Worm (Caenorhabditis elegans) whole organism, midembryonic: ENCODE results near the gene fbxa-67.

Source experiments
- T22C8.4 ChIP-seq: fragments of 200-800 bp; sonication (Bioruptor generic); IDR thresholded peaks from 2 replicates; pipeline ENCODE4 v1.3.6; 2022; ENCODE audit warnings: missing genetic modification characterization, missing compliant biosample characterization
- cog-1 ChIP-seq: sonication (generic microtip); optimal IDR thresholded peaks from 2 replicates; lab custom pipeline; 2016; ENCODE audit warnings: missing genetic modification characterization, missing compliant biosample characterization
- flt-1 ChIP-seq: fragments of 200-800 bp; sonication (Bioruptor generic); IDR thresholded peaks from 2 replicates; pipeline ENCODE4 v1.3.6; 2022; ENCODE audit warnings: missing genetic modification characterization, missing compliant biosample characterization
- klf-2 ChIP-seq: fragments of 200-800 bp; sonication (Bioruptor generic); conservative IDR thresholded peaks from 2 replicates; pipeline ENCODE4 v1.3.6; 2022; ENCODE audit warnings: missing genetic modification reagents, missing genetic modification characterization, missing compliant biosample characterization
- med-1 ChIP-seq: sonication (generic microtip); optimal IDR thresholded peaks from 2 replicates; lab custom pipeline; 2017; ENCODE audit warnings: missing genetic modification characterization, mild to moderate bottlenecking, missing compliant biosample characterization, antibody characterized with exemption, missing genetic modification reagents; ENCODE audit not compliant: insufficient read depth
- ref-1 ChIP-seq: fragments of 200-800 bp; sonication (Bioruptor generic); conservative IDR thresholded peaks from 2 replicates; pipeline ENCODE4 v1.3.6; 2022; ENCODE audit warnings: missing genetic modification reagents, missing genetic modification characterization, missing compliant biosample characterization
- tab-1 ChIP-seq: fragments of 200-800 bp; sonication (Bioruptor generic); IDR thresholded peaks from 2 replicates; pipeline ENCODE4 v1.3.6; 2022; ENCODE audit warnings: missing genetic modification characterization, missing compliant biosample characterization
- ztf-23 ChIP-seq: fragments of 200-800 bp; sonication (Bioruptor generic); IDR thresholded peaks from 2 replicates; pipeline ENCODE4 v1.3.6; 2022; ENCODE audit warnings: missing genetic modification reagents, missing genetic modification characterization, missing compliant biosample characterization
- ztf-29 ChIP-seq: fragments of 200-800 bp; sonication (Bioruptor generic); IDR thresholded peaks from 2 replicates; pipeline ENCODE4 v1.3.6; 2022; ENCODE audit warnings: missing genetic modification reagents, missing genetic modification characterization, missing compliant biosample characterization

fbxa-67 gene

ce11 chrIII:964637-965036 lies 14.2 kb upstream of the fbxa-67 start:
- no peak for TF ChIP-seq ref-1 (GFP tag; lab: Robert Waterston, UW)
- no peak for TF ChIP-seq flt-1 (GFP tag; lab: Robert Waterston, UW)
- no peak for TF ChIP-seq med-1 (GFP tag; lab: Kevin White, UChicago)
- no peak for TF ChIP-seq klf-2 (GFP tag; lab: Robert Waterston, UW)
- no peak for TF ChIP-seq ztf-23
- no peak for TF ChIP-seq cog-1
- TF ChIP-seq T22C8.4 (GFP tag; lab: Robert Waterston, UW), result no peak
- TF ChIP-seq ztf-29 (GFP tag; lab: Robert Waterston, UW), result no peak
- no peak for TF ChIP-seq tab-1 (GFP tag; lab: Robert Waterston, UW)

- TF ChIP-seq ztf-29 (GFP tag; lab: Robert Waterston, UW) (no peak), ztf-23 (no peak), ref-1 (GFP tag; lab: Robert Waterston, UW) (no peak), klf-2 (GFP tag; lab: Robert Waterston, UW) (no peak), tab-1 (GFP tag; lab: Robert Waterston, UW) (no peak), T22C8.4 (GFP tag; lab: Robert Waterston, UW) (no peak)
Measured at ce11 chrIII:961948-962347, 11.5 kb upstream of the fbxa-67 start, which contains the start of gene fbxa-51. fbxa-51 (plus strand) TSS chrIII:962269.

- no peak for TF ChIP-seq med-1 (GFP tag; lab: Kevin White, UChicago)
- TF ChIP-seq klf-2 (GFP tag; lab: Robert Waterston, UW), result no peak
Measured at ce11 chrIII:955981-956380, 5.5 kb upstream of the fbxa-67 start, which contains the start of gene fbxa-54. fbxa-54 (plus strand) TSS chrIII:956334.

ce11 chrIII:954553-954952 lies 4.1 kb upstream of the fbxa-67 start, which contains the start of the genes T12B5.15 and T12B5.14:
T12B5.15 (minus strand) TSS chrIII:954653.
T12B5.14 (plus strand) TSS chrIII:954873.
- no peak for TF ChIP-seq tab-1 (GFP tag; lab: Robert Waterston, UW)
- TF ChIP-seq med-1 (GFP tag; lab: Kevin White, UChicago), result no peak
- TF ChIP-seq ztf-29 (GFP tag; lab: Robert Waterston, UW), result no peak
- no peak for TF ChIP-seq cog-1
- TF ChIP-seq klf-2 (GFP tag; lab: Robert Waterston, UW), result no peak
- TF ChIP-seq flt-1 (GFP tag; lab: Robert Waterston, UW), result no peak

ce11 chrIII:952184-952583 lies 1.7 kb upstream of the fbxa-67 start, which contains the start of gene fbxa-10:
fbxa-10 (plus strand) TSS chrIII:952390.
- no peak for TF ChIP-seq tab-1 (GFP tag; lab: Robert Waterston, UW)
- TF ChIP-seq med-1 (GFP tag; lab: Kevin White, UChicago), result no peak
- no peak for TF ChIP-seq ztf-23

ce11 chrIII:946250-946725 lies 4.2 kb downstream of the fbxa-67 start, which contains the start of gene fbxa-60:
fbxa-60 (minus strand) TSS chrIII:946300.
- TF ChIP-seq med-1 (GFP tag; lab: Kevin White, UChicago) (no peak), cog-1 (no peak), klf-2 (GFP tag; lab: Robert Waterston, UW) (no peak), T22C8.4 (GFP tag; lab: Robert Waterston, UW) (no peak), flt-1 (GFP tag; lab: Robert Waterston, UW) (no peak), ztf-29 (GFP tag; lab: Robert Waterston, UW) (no peak), tab-1 (GFP tag; lab: Robert Waterston, UW) (no peak), ref-1 (GFP tag; lab: Robert Waterston, UW) (no peak), ztf-23 (no peak)

ce11 chrIII:943426-943927 lies 7.0 kb downstream of the fbxa-67 start, which contains the start of gene fbxa-59:
fbxa-59 (minus strand) TSS chrIII:943476.
- TF ChIP-seq ref-1 (GFP tag; lab: Robert Waterston, UW) (no peak), tab-1 (GFP tag; lab: Robert Waterston, UW) (no peak), cog-1 (no peak), klf-2 (GFP tag; lab: Robert Waterston, UW) (no peak), flt-1 (GFP tag; lab: Robert Waterston, UW) (no peak), med-1 (GFP tag; lab: Kevin White, UChicago) (no peak), T22C8.4 (GFP tag; lab: Robert Waterston, UW) (no peak), ztf-23 (no peak), ztf-29 (GFP tag; lab: Robert Waterston, UW) (no peak)

ce11 chrIII:941958-942357 lies 8.5 kb downstream of the fbxa-67 start:
- no peak for TF ChIP-seq T22C8.4 (GFP tag; lab: Robert Waterston, UW)
- no peak for TF ChIP-seq med-1 (GFP tag; lab: Kevin White, UChicago)
- TF ChIP-seq ztf-29 (GFP tag; lab: Robert Waterston, UW), result no peak
- TF ChIP-seq flt-1 (GFP tag; lab: Robert Waterston, UW), result no peak
- no peak for TF ChIP-seq cog-1
- TF ChIP-seq klf-2 (GFP tag; lab: Robert Waterston, UW), result no peak
- no peak for TF ChIP-seq ztf-23
- no peak for TF ChIP-seq ref-1 (GFP tag; lab: Robert Waterston, UW)

ce11 chrIII:938569-938968 lies 11.9 kb downstream of the fbxa-67 start, which contains the start of gene fbxa-22:
fbxa-22 (plus strand) TSS chrIII:938869.
- TF ChIP-seq med-1 (GFP tag; lab: Kevin White, UChicago) (no peak), ref-1 (GFP tag; lab: Robert Waterston, UW) (no peak), ztf-23 (no peak), T22C8.4 (GFP tag; lab: Robert Waterston, UW) (no peak), cog-1 (no peak), klf-2 (GFP tag; lab: Robert Waterston, UW) (no peak), flt-1 (GFP tag; lab: Robert Waterston, UW) (no peak), tab-1 (GFP tag; lab: Robert Waterston, UW) (no peak), ztf-29 (GFP tag; lab: Robert Waterston, UW) (no peak)
